Fruit fly (Drosophila melanogaster): Measurements from ENCODE around the gene mfas.

- TF ChIP-seq CG8478 (optimal IDR thresholded peaks at IDR 0.05) (no peak), CTCF (optimal IDR thresholded peaks at IDR 0.05) (no peak)
Observed at dm6 chr3R:12032842-12033241, 39.7 kb upstream of the mfas start, which contains the start of gene ssp5.

Data from S2 (cell line).